Fruit fly (Drosophila melanogaster) Kc167 (cell line): Measurements from ENCODE around the gene CG3123.

Experiments
- Myc ChIP-seq: fragments of >200 bp; optimal IDR thresholded peaks from 2 replicates; lab custom pipeline; 2017; ENCODE audit warnings: missing external identifiers
- Sin3A ChIP-seq: fragments of >200 bp; optimal IDR thresholded peaks from 2 replicates; lab custom pipeline; 2018; ENCODE audit warnings: missing external identifiers
- h ChIP-seq: fragments of >200 bp; optimal IDR thresholded peaks from 3 replicates; lab custom pipeline; 2018; ENCODE audit warnings: missing external identifiers
- insv ChIP-seq: fragments of >200 bp; optimal IDR thresholded peaks from 3 replicates; lab custom pipeline; 2018; ENCODE audit warnings: missing external identifiers
- psq ChIP-seq: fragments of >200 bp; optimal IDR thresholded peaks from 2 replicates; lab custom pipeline; 2017; ENCODE audit warnings: missing external identifiers

DNA sequence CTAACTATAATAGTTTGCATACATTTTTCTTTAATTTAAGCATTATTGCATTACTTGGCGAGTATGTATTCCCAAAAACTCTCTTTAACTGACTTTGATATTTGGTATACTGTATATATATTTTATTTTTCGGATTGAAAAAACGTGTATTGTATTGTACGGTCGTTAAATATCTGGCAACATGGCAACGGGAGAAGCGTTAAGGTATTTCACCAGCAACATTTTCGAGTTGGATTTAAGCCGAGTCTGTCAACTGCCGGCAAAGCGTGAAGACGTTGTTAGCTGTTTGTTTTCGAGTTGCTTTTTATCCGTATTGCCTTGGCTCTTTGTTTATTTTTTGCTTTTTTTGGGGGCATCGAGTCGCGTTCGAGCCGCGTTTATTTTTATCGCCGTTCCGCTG is 14.5 kb upstream of the CG3123 start, which contains the start of gene CG2975:
- TF ChIP-seq psq = no peak
- TF ChIP-seq Myc (lab: Kevin White, UChicago) = no peak
- TF ChIP-seq insv (lab: Kevin White, UChicago) = no peak
- TF ChIP-seq h = no peak
- no peak for TF ChIP-seq Sin3A (lab: Kevin White, UChicago)
